Fruit fly (Drosophila melanogaster): Measurements from ENCODE around the gene CG18273.

CG18273 gene

dm6 chrX:499589-500041, 12.2 kb upstream of the CG18273 start (continued):
- TF ChIP-seq CG8281 (tag; optimal IDR thresholded peaks at IDR 0.05), result peak; percentile 65
- peak; percentile 74 for TF ChIP-seq CG9215 (GFP tag; IDR thresholded peaks at IDR 0.05)
- peak; percentile 49 for TF ChIP-seq jing (GFP tag; optimal IDR thresholded peaks at IDR 0.05)
- TF ChIP-seq gt (GFP tag; IDR thresholded peaks at IDR 0.05), result no peak
- TF ChIP-seq slbo (GFP tag; IDR thresholded peaks at IDR 0.05), result peak; percentile 69; the same call in 1 of the 2 replicates
- peak; percentile 66 for TF ChIP-seq Mad (GFP tag; optimal IDR thresholded peaks at IDR 0.05)
- no peak for TF ChIP-seq CG8388 (GFP tag; optimal IDR thresholded peaks at IDR 0.05)
- TF ChIP-seq CG14965 (GFP tag; optimal IDR thresholded peaks at IDR 0.05; ENCODE audit: borderline replicate concordance), result peak; percentile 52
- TF ChIP-seq CG6854 (GFP tag; optimal IDR thresholded peaks at IDR 0.05), result peak; percentile 87
- TF ChIP-seq Stat92E (GFP tag; optimal IDR thresholded peaks at IDR 0.05), result peak in 1 of 3 experiments; percentile 43
- TF ChIP-seq CG13775 (GFP tag; optimal IDR thresholded peaks at IDR 0.05), result peak; percentile 74
- TF ChIP-seq bsh (GFP tag; optimal IDR thresholded peaks at IDR 0.05), result peak; percentile 53 to 66
- peak; percentile 94 for TF ChIP-seq CG13296 (GFP tag; optimal IDR thresholded peaks at IDR 0.05)
- no peak for TF ChIP-seq cad (GFP tag; optimal IDR thresholded peaks at IDR 0.05)
- TF ChIP-seq CG17328 (GFP tag; IDR thresholded peaks at IDR 0.05), result peak; percentile 54; the same call in 1 of the 2 replicates
- TF ChIP-seq dati (GFP tag; IDR thresholded peaks at IDR 0.05), result no peak
- TF ChIP-seq CG12391 (tag; optimal IDR thresholded peaks at IDR 0.05), result peak; percentile 76
- peak; percentile 80 for TF ChIP-seq salm (tag; optimal IDR thresholded peaks at IDR 0.05)
- peak; percentile 70 for TF ChIP-seq tgo (GFP tag; IDR thresholded peaks at IDR 0.05)
- peak; percentile 58 for TF ChIP-seq Oaz (GFP tag; IDR thresholded peaks at IDR 0.05)
- no peak for TF ChIP-seq hbn (GFP tag; IDR thresholded peaks at IDR 0.05; ENCODE audit: partially characterized antibody)
- TF ChIP-seq CG17829 (tag; optimal IDR thresholded peaks at IDR 0.05), result peak; percentile 75
- TF ChIP-seq CG32772 (GFP tag; IDR thresholded peaks at IDR 0.05), result peak; percentile 53; the same call in 1 of the 2 replicates
- TF ChIP-seq Meics (GFP tag; optimal IDR thresholded peaks at IDR 0.05), result peak; percentile 92
- TF ChIP-seq CG7839 (tag; optimal IDR thresholded peaks at IDR 0.05), result peak; percentile 89
- TF ChIP-seq inv (GFP tag; IDR thresholded peaks at IDR 0.05; ENCODE audit: partially characterized antibody), result no peak
- peak; percentile 62 for TF ChIP-seq en (GFP tag; optimal IDR thresholded peaks at IDR 0.05)
- TF ChIP-seq CG17612 (GFP tag; IDR thresholded peaks at IDR 0.05), result 0 out of 2 replicates have a peak, but pooled peaks have one; percentile 45
- peak; percentile 89 for TF ChIP-seq CG12659 (GFP tag; optimal IDR thresholded peaks at IDR 0.05)
- no peak for TF ChIP-seq Kr (GFP tag; optimal IDR thresholded peaks at IDR 0.05)
- TF ChIP-seq Dek (tag; optimal IDR thresholded peaks at IDR 0.05), result peak; percentile 86
- TF ChIP-seq Vsx1 (GFP tag; optimal IDR thresholded peaks at IDR 0.05), result peak; percentile 74
- TF ChIP-seq repo (GFP tag; optimal IDR thresholded peaks at IDR 0.05), result peak; percentile 79
- peak; percentile 33 for TF ChIP-seq slou (GFP tag; optimal IDR thresholded peaks at IDR 0.05)
- TF ChIP-seq Elba2 (GFP tag; optimal IDR thresholded peaks at IDR 0.05), result no peak
- peak; percentile 80 for TF ChIP-seq CG9817 (tag; optimal IDR thresholded peaks at IDR 0.05)
- TF ChIP-seq CG3281 (GFP tag; optimal IDR thresholded peaks at IDR 0.05), result peak; percentile 93
- peak; percentile 69 for TF ChIP-seq pum (GFP tag; optimal IDR thresholded peaks at IDR 0.05)
- TF ChIP-seq oc (tag; optimal IDR thresholded peaks at IDR 0.05), result no peak
- TF ChIP-seq CG14050 (GFP tag; IDR thresholded peaks at IDR 0.05), result peak; percentile 41; the same call in 1 of the 3 replicates
- TF ChIP-seq C15 (GFP tag; IDR thresholded peaks at IDR 0.05), result no peak
- TF ChIP-seq Dfd (GFP tag; optimal IDR thresholded peaks at IDR 0.05), result no peak
- TF ChIP-seq schlank (tag; optimal IDR thresholded peaks at IDR 0.05), result peak; percentile 86
- peak in 1 of 2 experiments; percentile 77 for TF ChIP-seq Trl (optimal IDR thresholded peaks at IDR 0.05)
- TF ChIP-seq Trl (GFP tag; optimal IDR thresholded peaks at IDR 0.05), result peak; percentile 72
- TF ChIP-seq Doc3 (GFP tag; IDR thresholded peaks at IDR 0.05; ENCODE audit: partially characterized antibody), result no peak
- TF ChIP-seq fru (optimal IDR thresholded peaks at IDR 0.05), result no peak
- TF ChIP-seq BEAF-32 (GFP tag; optimal IDR thresholded peaks at IDR 0.05), result no peak
- peak; percentile 13 for TF ChIP-seq nom (GFP tag; optimal IDR thresholded peaks at IDR 0.05)
- TF ChIP-seq CG6813 (GFP tag; optimal IDR thresholded peaks at IDR 0.05), result peak; percentile 84

Measured in whole organism, embryonic.